Worm (Caenorhabditis elegans): ENCODE results near the gene coq-6.

DNA sequence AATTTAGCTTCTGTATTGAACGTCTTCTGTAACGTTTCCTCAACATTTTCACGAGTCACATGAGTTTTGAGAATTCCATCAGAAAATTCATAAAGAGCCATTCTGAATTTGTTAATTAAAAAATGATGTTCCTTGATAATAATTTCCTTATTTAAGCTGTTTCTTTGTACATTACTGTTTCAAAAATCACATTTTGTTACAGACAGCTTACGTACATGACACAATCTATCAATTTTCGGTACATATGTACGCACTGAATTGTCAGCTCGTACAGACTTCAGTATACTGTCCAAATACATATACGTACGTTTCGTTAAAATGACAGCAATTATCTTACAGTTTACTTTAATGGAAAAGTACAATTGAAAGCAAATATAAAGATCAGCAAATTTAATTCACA is 39.9 kb downstream of the coq-6 start, which contains the start of gene E02C12.19:
- TF ChIP-seq nhr-77 (tag; optimal IDR thresholded peaks at IDR 0.05): no peak
- no peak for TF ChIP-seq dmd-4 (tag; optimal IDR thresholded peaks at IDR 0.05)
- no peak for TF ChIP-seq lin-11 (tag; optimal IDR thresholded peaks at IDR 0.05)
- TF ChIP-seq unc-62 (GFP tag; optimal IDR thresholded peaks at IDR 0.05): no peak
